Worm (Caenorhabditis elegans): ENCODE measurements around the gene hot-7.

The hot-7 gene

ce11 chrII:14197499-14198096 is 13.6 kb upstream of the hot-7 start, which contains the start of gene ace-4:
Gene ace-4 (plus strand): TSS chrII:14198046.
- TF ChIP-seq nhr-12 (tag; optimal IDR thresholded peaks at IDR 0.05) (no peak), ama-1 (optimal IDR thresholded peaks at IDR 0.05) (no peak), fkh-2 (tag; optimal IDR thresholded peaks at IDR 0.05) (no peak), R02D3.7 (tag; optimal IDR thresholded peaks at IDR 0.05) (no peak), nfya-1 (tag; optimal IDR thresholded peaks at IDR 0.05; ENCODE audit: insufficient read depth) (peak; percentile 63), zag-1 (tag; optimal IDR thresholded peaks at IDR 0.05) (no peak)

ce11 chrII:14205335-14205734 is 5.9 kb upstream of the hot-7 start, which contains the start of gene ace-3:
Gene ace-3 (plus strand): TSS chrII:14205635.
- TF ChIP-seq lin-15B (tag; optimal IDR thresholded peaks at IDR 0.05) (no peak), fkh-10 (GFP tag; optimal IDR thresholded peaks at IDR 0.05) (no peak), nhr-76 (tag; optimal IDR thresholded peaks at IDR 0.05) (no peak), nhr-11 (tag; optimal IDR thresholded peaks at IDR 0.05) (no peak), egl-5 (tag; optimal IDR thresholded peaks at IDR 0.05) (no peak), ceh-16 (tag; optimal IDR thresholded peaks at IDR 0.05) (no peak), nhr-25 (tag; optimal IDR thresholded peaks at IDR 0.05) (no peak)

- TF ChIP-seq ztf-11 (tag; optimal IDR thresholded peaks at IDR 0.05), result no peak
- TF ChIP-seq hmg-11 (tag; optimal IDR thresholded peaks at IDR 0.05), result no peak
- TF ChIP-seq lsy-12 (tag; optimal IDR thresholded peaks at IDR 0.05), result no peak
- no peak for TF ChIP-seq nhr-28 (tag; optimal IDR thresholded peaks at IDR 0.05)
- TF ChIP-seq lin-39 (tag; optimal IDR thresholded peaks at IDR 0.05), result no peak
- TF ChIP-seq elt-1 (tag; optimal IDR thresholded peaks at IDR 0.05), result no peak
- TF ChIP-seq nhr-11 (tag; optimal IDR thresholded peaks at IDR 0.05), result no peak
- no peak for TF ChIP-seq egl-5 (tag; optimal IDR thresholded peaks at IDR 0.05)
- no peak for TF ChIP-seq mdl-1 (tag; optimal IDR thresholded peaks at IDR 0.05)
- no peak for TF ChIP-seq aly-2 (tag; optimal IDR thresholded peaks at IDR 0.05)
- no peak for TF ChIP-seq daf-12 (tag; optimal IDR thresholded peaks at IDR 0.05)
- TF ChIP-seq ZK546.5 (tag; optimal IDR thresholded peaks at IDR 0.05), result no peak
- no peak for TF ChIP-seq nfya-1 (tag; optimal IDR thresholded peaks at IDR 0.05; ENCODE audit: insufficient read depth)
- no peak for TF ChIP-seq unc-62 (GFP tag; optimal IDR thresholded peaks at IDR 0.05)
- TF ChIP-seq ama-1 (optimal IDR thresholded peaks at IDR 0.05), result no peak
- TF ChIP-seq egl-27 (tag; optimal IDR thresholded peaks at IDR 0.05), result no peak
Observed at ce11 chrII:14206211-14206610, 5.0 kb upstream of the hot-7 start.

ce11 chrII:14214109-14214508 is 2.9 kb downstream of the hot-7 start, which contains the start of gene Y48B6A.10:
Gene Y48B6A.10 (plus strand): TSS chrII:14214409.
- TF ChIP-seq nhr-237 (tag; optimal IDR thresholded peaks at IDR 0.05) (no peak), unc-39 (tag; optimal IDR thresholded peaks at IDR 0.05) (no peak), nhr-77 (tag; optimal IDR thresholded peaks at IDR 0.05) (no peak), lin-15B (tag; optimal IDR thresholded peaks at IDR 0.05) (no peak), zag-1 (tag; optimal IDR thresholded peaks at IDR 0.05) (no peak), nfya-1 (tag; optimal IDR thresholded peaks at IDR 0.05; ENCODE audit: insufficient read depth) (no peak), jun-1 (tag; optimal IDR thresholded peaks at IDR 0.05) (no peak), mml-1 (tag; optimal IDR thresholded peaks at IDR 0.05) (no peak), nhr-11 (tag; optimal IDR thresholded peaks at IDR 0.05) (no peak), tbx-2 (tag; optimal IDR thresholded peaks at IDR 0.05) (no peak), nhr-76 (tag; optimal IDR thresholded peaks at IDR 0.05) (no peak)

ce11 chrII:14218142-14218541 is 6.9 kb downstream of the hot-7 start:
- no peak for TF ChIP-seq nhr-11 (tag; optimal IDR thresholded peaks at IDR 0.05)
- TF ChIP-seq unc-39 (tag; optimal IDR thresholded peaks at IDR 0.05), result no peak
- TF ChIP-seq pqm-1 (tag; optimal IDR thresholded peaks at IDR 0.05), result no peak
- no peak for TF ChIP-seq nhr-12 (tag; optimal IDR thresholded peaks at IDR 0.05)
- TF ChIP-seq unc-62 (GFP tag; optimal IDR thresholded peaks at IDR 0.05), result no peak
- no peak for TF ChIP-seq zag-1 (tag; optimal IDR thresholded peaks at IDR 0.05)
- no peak for TF ChIP-seq daf-12 (tag; optimal IDR thresholded peaks at IDR 0.05)
- no peak for TF ChIP-seq ceh-28 (tag; optimal IDR thresholded peaks at IDR 0.05)
- TF ChIP-seq lin-15B (tag; optimal IDR thresholded peaks at IDR 0.05), result no peak
- no peak for TF ChIP-seq skn-1 (tag; optimal IDR thresholded peaks at IDR 0.05)
- no peak for TF ChIP-seq ceh-9 (tag; optimal IDR thresholded peaks at IDR 0.05)
- no peak for TF ChIP-seq sea-2 (GFP tag; optimal IDR thresholded peaks at IDR 0.05)
